Fruit fly (Drosophila melanogaster): ENCODE measurements around the gene Rsph1.

dm6 chr2L:13206077-13206668 is 22.9 kb downstream of the Rsph1 start:
- TF ChIP-seq Dll (optimal IDR thresholded peaks at IDR 0.05) (no peak), EcR (GFP tag; optimal IDR thresholded peaks at IDR 0.05) (peak in 1 of 2 experiments; percentile 82)

Data from whole organism.